Worm (Caenorhabditis elegans) whole organism, L4 larva: Measurements from ENCODE around the gene sul-2.

ENCODE experiments used
- F26F4.8 ChIP-seq: fragments of 200-800 bp; sonication (Bioruptor generic); conservative IDR thresholded peaks from 2 replicates; pipeline ENCODE4 v1.3.6; 2022; ENCODE audit warnings: missing genetic modification characterization, missing compliant biosample characterization
- attf-4 ChIP-seq: sonication (generic microtip); optimal IDR thresholded peaks from 3 replicates; lab custom pipeline; 2017; ENCODE audit warnings: missing biosample characterization, missing genetic modification characterization
- ceh-32 ChIP-seq: sonication (generic microtip); optimal IDR thresholded peaks from 2 replicates; lab custom pipeline; 2016; ENCODE audit warnings: mild to moderate bottlenecking, missing genetic modification characterization, missing compliant biosample characterization; ENCODE audit not compliant: poor library complexity
- ceh-82 ChIP-seq: sonication (generic microtip); optimal IDR thresholded peaks from 2 replicates; lab custom pipeline; 2017; ENCODE audit warnings: missing biosample characterization, missing genetic modification characterization
- ces-1 ChIP-seq: fragments of 150-350 bp; sonication (generic microtip); optimal IDR thresholded peaks from 4 replicates; lab custom pipeline; 2014; ENCODE audit warnings: missing biosample characterization, missing genetic modification reagents, missing genetic modification characterization
- daf-16 ChIP-seq, 3 experiments: sonication (generic microtip); optimal IDR thresholded peaks; 2 replicates each; lab custom pipeline; 2016 to 2017; ENCODE audit warnings: missing genetic modification characterization in 3 of 3, missing genetic modification reagents in 3 of 3, mild to moderate bottlenecking in 2 of 3, missing compliant biosample characterization in 2 of 3, missing biosample characterization in 1 of 3, moderate library complexity in 1 of 3
- dmd-8 ChIP-seq: fragments of 200-800 bp; sonication (Bioruptor generic); IDR thresholded peaks from 2 replicates; pipeline ENCODE4 v1.3.6; 2022; ENCODE audit warnings: missing genetic modification characterization, missing compliant biosample characterization
- dve-1 ChIP-seq: sonication (generic microtip); optimal IDR thresholded peaks from 2 replicates; lab custom pipeline; 2017; ENCODE audit warnings: antibody characterized with exemption, mild to moderate bottlenecking, missing genetic modification characterization, missing compliant biosample characterization; ENCODE audit not compliant: insufficient read depth
- hlh-11 ChIP-seq: fragments of 200-800 bp; sonication (Bioruptor generic); optimal IDR thresholded peaks from 2 replicates; lab custom pipeline; 2018; ENCODE audit warnings: mild to moderate bottlenecking, missing genetic modification characterization, missing compliant biosample characterization
- mep-1 ChIP-seq: fragments of 150-350 bp; sonication (generic microtip); optimal IDR thresholded peaks from 3 replicates; lab custom pipeline; 2014; ENCODE audit warnings: missing biosample characterization, missing genetic modification characterization
- mes-2 ChIP-seq: sonication (generic microtip); optimal IDR thresholded peaks from 2 replicates; lab custom pipeline; 2016; ENCODE audit warnings: missing genotype, mild to moderate bottlenecking, missing genetic modification characterization, missing compliant biosample characterization; ENCODE audit not compliant: poor library complexity, severe bottlenecking
- nhr-28 ChIP-seq: fragments of 150-350 bp; optimal IDR thresholded peaks from 2 replicates; lab custom pipeline; 2014; ENCODE audit warnings: missing biosample characterization, missing genetic modification characterization
- nhr-6 ChIP-seq: fragments of 150-350 bp; optimal IDR thresholded peaks from 2 replicates; lab custom pipeline; 2014; ENCODE audit warnings: missing biosample characterization, missing genetic modification characterization
- nhr-76 ChIP-seq: fragments of 150-350 bp; optimal IDR thresholded peaks from 2 replicates; lab custom pipeline; 2014; ENCODE audit warnings: missing biosample characterization, missing genetic modification characterization
- nhr-77 ChIP-seq: fragments of 150-350 bp; optimal IDR thresholded peaks from 2 replicates; lab custom pipeline; 2014; ENCODE audit warnings: missing biosample characterization, missing genetic modification characterization
- sdz-12 ChIP-seq: fragments of 200-800 bp; sonication (Bioruptor generic); optimal IDR thresholded peaks from 2 replicates; lab custom pipeline; 2018; ENCODE audit warnings: mild to moderate bottlenecking, missing genetic modification characterization, missing compliant biosample characterization
- unc-62 ChIP-seq, 3 experiments: fragments of 150-350 bp in 1 of 3; sonication (generic microtip); optimal IDR thresholded peaks in 2 of 3; peaks in 1 of 3; 1 replicate in 1 of 3; 2 replicates in 2 of 3; lab custom pipeline; 2014 to 2017; ENCODE audit warnings: missing biosample characterization in 3 of 3, missing genetic modification characterization in 3 of 3, missing genetic modification reagents in 3 of 3, missing genotype in 1 of 3
- zip-2 ChIP-seq: fragments of 150-350 bp; optimal IDR thresholded peaks from 2 replicates; lab custom pipeline; 2014; ENCODE audit warnings: missing biosample characterization, missing genetic modification characterization
- ztf-11 ChIP-seq: fragments of 150-350 bp; optimal IDR thresholded peaks from 2 replicates; lab custom pipeline; 2014; ENCODE audit warnings: missing biosample characterization, missing genetic modification characterization
- ztf-7 ChIP-seq: fragments of 150-350 bp; optimal IDR thresholded peaks from 2 replicates; lab custom pipeline; 2014; ENCODE audit warnings: missing biosample characterization, missing genetic modification characterization

The sul-2 gene

DNA sequence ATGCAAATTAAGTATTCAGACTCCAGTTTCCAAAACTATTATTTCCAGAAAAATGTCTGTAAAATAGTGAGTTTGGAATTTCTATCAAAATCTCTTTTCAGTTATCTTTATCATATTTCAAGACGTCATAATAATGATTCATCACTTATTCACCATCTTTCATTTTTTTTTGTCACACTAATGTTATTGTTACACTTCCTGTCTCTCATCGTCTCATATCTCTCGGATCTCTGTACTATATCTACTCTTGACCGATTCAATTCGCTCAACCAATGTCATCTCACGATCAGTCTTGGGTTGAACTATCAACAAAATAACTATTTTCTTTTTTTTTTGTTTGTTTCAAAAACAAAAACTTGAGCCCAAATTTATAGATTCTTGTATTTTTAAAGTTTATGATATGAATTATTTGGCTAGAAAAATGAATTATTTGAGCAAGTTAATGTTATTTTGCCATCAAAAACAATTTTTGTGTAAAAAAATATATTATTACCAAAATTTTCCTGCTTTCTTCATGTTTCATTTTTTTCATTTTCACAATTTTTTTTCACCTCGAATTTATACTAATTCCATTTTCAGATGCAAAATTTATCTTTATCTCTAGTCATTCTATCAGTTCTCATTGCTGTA, 43.8 kb downstream of the sul-2 start, which contains the start of gene cri-2 (continued):
- no peak for TF ChIP-seq F26F4.8 (GFP tag; lab: Robert Waterston, UW)

DNA sequence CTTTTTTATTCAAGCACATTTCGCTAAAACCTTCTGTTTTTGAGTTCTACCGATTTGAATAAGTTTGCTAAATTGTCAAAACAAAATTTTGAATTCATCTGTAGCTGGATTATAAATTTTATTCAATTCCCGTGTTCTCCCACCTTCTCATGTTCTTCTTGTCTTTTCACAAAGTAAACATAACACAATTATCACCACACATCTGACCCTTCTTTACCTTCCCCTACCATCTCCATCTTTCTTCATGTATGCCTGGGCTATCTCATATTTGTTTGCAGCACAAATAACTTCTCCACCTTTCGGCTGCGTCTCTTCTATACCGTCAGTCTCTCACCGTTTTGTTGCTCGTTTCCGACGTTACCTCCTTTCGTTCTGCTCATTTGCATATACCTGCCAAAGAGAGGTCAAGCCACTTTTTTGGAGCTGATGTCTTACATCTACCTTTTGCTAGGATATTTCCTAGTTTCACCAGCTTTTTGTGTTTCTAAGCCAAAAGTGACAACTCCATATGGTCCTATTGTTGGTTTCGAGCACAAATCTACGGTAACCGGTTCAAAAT, 45.6 kb downstream of the sul-2 start, which contains the start of gene cest-17:
cest-17 (plus strand) TSS at position 248 of the 559 bp plus-strand sequence.
- TF ChIP-seq nhr-6 (tag; lab: Kevin White, UChicago), result peak; percentile 37
- peak in 1 of 2 experiments; percentile 57 for TF ChIP-seq unc-62 (GFP tag; optimal IDR thresholded peaks at IDR 0.05 in 1 of 2; lab: Kevin White, UChicago)
- no peak for TF ChIP-seq unc-62 (tag; optimal IDR thresholded peaks at IDR 0.05; lab: Kevin White, UChicago)
- no peak for TF ChIP-seq dmd-8 (GFP tag; lab: Robert Waterston, UW)
- no peak for TF ChIP-seq attf-4 (tag; lab: Kevin White, UChicago)
- no peak for TF ChIP-seq nhr-76 (tag; lab: Kevin White, UChicago)
- TF ChIP-seq nhr-28 (tag; lab: Kevin White, UChicago), result peak; percentile 28
- TF ChIP-seq mes-2 (tag; lab: Kevin White, UChicago), result peak; percentile 11
- TF ChIP-seq zip-2, result no peak
- TF ChIP-seq ztf-11 (tag; lab: Kevin White, UChicago), result no peak
- TF ChIP-seq sdz-12 (GFP tag; lab: Kevin White, UChicago), result no peak
- TF ChIP-seq mep-1 (tag; lab: Kevin White, UChicago), result peak; percentile 5
- peak; percentile 36 for TF ChIP-seq dve-1
- no peak for TF ChIP-seq ceh-32 (tag; lab: Kevin White, UChicago)
- TF ChIP-seq hlh-11 (tag; lab: Kevin White, UChicago), result peak; percentile 8
- no peak for TF ChIP-seq ces-1
- TF ChIP-seq ztf-7 (tag; lab: Kevin White, UChicago), result no peak
- TF ChIP-seq daf-16 (GFP tag; optimal IDR thresholded peaks at IDR 0.05; lab: Kevin White, UChicago), result no peak
- TF ChIP-seq daf-16 (tag; optimal IDR thresholded peaks at IDR 0.05; lab: Kevin White, UChicago), result peak; percentile 71

DNA sequence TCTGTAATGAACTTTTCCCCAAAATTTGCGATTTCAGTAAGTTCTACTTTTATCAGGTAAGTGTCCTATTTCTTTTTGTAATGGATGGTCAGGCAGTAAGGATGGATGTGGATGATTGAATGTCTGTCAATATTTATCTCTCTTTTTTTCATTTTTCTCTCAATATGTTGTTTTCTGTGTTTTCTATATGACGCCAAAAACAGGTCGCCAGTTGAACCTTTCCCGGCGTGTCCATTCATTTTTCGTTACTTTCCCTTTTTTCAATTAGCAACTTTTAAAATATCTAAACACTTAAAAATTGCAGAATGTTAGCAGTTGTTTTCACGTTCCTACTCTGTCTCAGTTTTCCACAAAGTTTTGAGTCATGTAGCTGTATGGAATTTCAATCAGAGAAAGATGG, 49.4 kb downstream of the sul-2 start, which contains the start of gene timp-1:
timp-1 (plus strand) TSS at position 305 of the 400 bp plus-strand sequence.
- TF ChIP-seq ceh-82 (tag; lab: Kevin White, UChicago), result no peak
- no peak for TF ChIP-seq nhr-77 (tag; lab: Kevin White, UChicago)
